Worm (Caenorhabditis elegans): ENCODE measurements around the gene pitr-5.

pitr-5 gene

DNA sequence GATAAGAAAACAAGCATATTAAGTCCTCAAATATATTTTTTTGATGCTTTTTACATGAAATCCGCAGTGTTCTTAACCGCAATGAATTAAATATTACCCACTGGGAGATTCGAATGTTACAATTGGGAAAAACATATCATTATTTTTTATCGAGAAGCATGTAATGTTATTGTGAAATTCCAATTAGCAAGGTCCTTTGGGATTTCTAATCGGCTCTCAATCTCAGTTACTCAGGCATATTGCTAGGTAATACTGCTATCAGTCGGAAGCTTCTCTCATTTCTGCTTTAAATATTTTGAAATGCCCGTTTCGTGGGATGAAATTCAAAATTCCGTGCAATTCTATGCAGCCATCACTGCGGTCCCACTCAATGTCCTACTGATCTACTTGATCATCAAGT is 25.3 kb upstream of the pitr-5 start, which contains the start of gene str-204:
Gene str-204 (plus strand): TSS at position 301 of the 400 bp plus-strand sequence.
- TF ChIP-seq Y116A8C.19 (tag; optimal IDR thresholded peaks at IDR 0.05; ENCODE audit: borderline replicate concordance) (no peak), fkh-4 (tag; optimal IDR thresholded peaks at IDR 0.05; ENCODE audit: borderline replicate concordance) (no peak), nhr-76 (tag; optimal IDR thresholded peaks at IDR 0.05) (no peak), unc-86 (tag; optimal IDR thresholded peaks at IDR 0.05) (no peak), blmp-1 (tag; optimal IDR thresholded peaks at IDR 0.05) (no peak), hpl-2 (GFP tag; optimal IDR thresholded peaks at IDR 0.05) (no peak), snu-23 (GFP tag; optimal IDR thresholded peaks at IDR 0.05) (no peak), C34B4.2 (tag; optimal IDR thresholded peaks at IDR 0.05) (no peak), ces-1 (GFP tag; optimal IDR thresholded peaks at IDR 0.05) (no peak), ceh-82 (tag; optimal IDR thresholded peaks at IDR 0.05) (no peak), elt-2 (tag; optimal IDR thresholded peaks at IDR 0.05) (no peak), nhr-85 (tag) (no peak), tlp-1 (tag; optimal IDR thresholded peaks at IDR 0.05) (no peak), lsy-2 (tag; optimal IDR thresholded peaks at IDR 0.05) (no peak), dsc-1 (tag; optimal IDR thresholded peaks at IDR 0.05) (no peak), lin-14 (GFP tag; optimal IDR thresholded peaks at IDR 0.05) (no peak), rnt-1 (tag; optimal IDR thresholded peaks at IDR 0.05) (no peak), nhr-77 (tag; optimal IDR thresholded peaks at IDR 0.05) (no peak)

DNA sequence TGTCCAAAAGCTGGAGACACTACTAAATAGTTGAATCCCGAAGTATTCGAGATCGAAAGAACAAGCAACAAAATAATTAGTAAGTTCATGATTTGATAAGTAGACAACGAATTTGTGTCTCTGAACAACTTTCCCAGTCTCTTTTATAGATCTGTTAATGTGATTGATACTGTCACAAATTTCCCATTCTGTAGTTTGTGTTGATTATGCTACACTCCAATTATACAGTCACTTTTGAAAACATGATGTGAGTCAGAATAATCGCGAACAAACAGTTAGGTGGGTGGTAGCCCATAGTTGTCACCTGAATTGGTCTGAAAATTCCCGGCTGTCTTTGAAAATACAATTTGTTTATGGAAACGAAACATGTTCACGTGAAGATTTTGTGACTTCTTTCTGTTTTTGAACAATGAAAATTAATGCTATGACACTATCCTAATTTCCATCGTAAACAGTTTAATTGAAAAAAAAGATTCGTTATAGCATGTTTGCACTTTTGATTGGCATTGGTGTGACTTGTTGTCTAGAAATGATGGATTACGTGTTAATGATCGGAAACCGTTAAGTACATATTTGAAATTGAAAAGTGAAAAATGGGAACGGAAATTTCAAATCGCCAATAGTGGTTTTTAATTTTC is 21.1 kb upstream of the pitr-5 start, which contains the start of gene ugt-41:
Gene ugt-41 (minus strand): TSS at position 119 of the 638 bp plus-strand sequence.
- TF ChIP-seq nhr-28 (tag; optimal IDR thresholded peaks at IDR 0.05) (no peak), efl-3 (GFP tag; optimal IDR thresholded peaks at IDR 0.05) (no peak), sox-4 (tag; optimal IDR thresholded peaks at IDR 0.05) (no peak), isw-1 (GFP tag; IDR thresholded peaks at IDR 0.05) (no peak), nhr-47 (tag; optimal IDR thresholded peaks at IDR 0.05) (no peak), hpl-2 (GFP tag; optimal IDR thresholded peaks at IDR 0.05) (no peak), nhr-76 (tag; optimal IDR thresholded peaks at IDR 0.05) (no peak), pag-3 (tag; optimal IDR thresholded peaks at IDR 0.05; ENCODE audit: borderline replicate concordance, insufficient read depth) (no peak), dpl-1 (GFP tag; optimal IDR thresholded peaks at IDR 0.05) (no peak), nhr-71 (tag; optimal IDR thresholded peaks at IDR 0.05) (peak; percentile 4), lin-39 (tag; optimal IDR thresholded peaks at IDR 0.05) (no peak), lir-3 (tag; optimal IDR thresholded peaks at IDR 0.05; ENCODE audit: poor library complexity) (no peak), C16A3.4 (tag; optimal IDR thresholded peaks at IDR 0.05) (no peak), rnt-1 (tag; optimal IDR thresholded peaks at IDR 0.05) (no peak), zip-4 (GFP tag; optimal IDR thresholded peaks at IDR 0.05) (no peak), lin-14 (GFP tag; optimal IDR thresholded peaks at IDR 0.05) (peak; percentile 22), nhr-19 (GFP tag; conservative IDR thresholded peaks at IDR 0.05) (0 out of 2 replicates have a peak, but pooled peaks have one; percentile 4), nhr-237 (tag; optimal IDR thresholded peaks at IDR 0.05) (no peak), nhr-20 (tag; optimal IDR thresholded peaks at IDR 0.05) (peak; percentile 39), elt-3 (tag; optimal IDR thresholded peaks at IDR 0.05) (peak in 1 of 6 experiments; percentile 4), nhr-85 (tag) (peak; percentile 52), hlh-17 (GFP tag; optimal IDR thresholded peaks at IDR 0.05; ENCODE audit: borderline replicate concordance) (no peak), aha-1 (tag; optimal IDR thresholded peaks at IDR 0.05) (no peak), lsy-2 (tag; optimal IDR thresholded peaks at IDR 0.05) (no peak)

DNA sequence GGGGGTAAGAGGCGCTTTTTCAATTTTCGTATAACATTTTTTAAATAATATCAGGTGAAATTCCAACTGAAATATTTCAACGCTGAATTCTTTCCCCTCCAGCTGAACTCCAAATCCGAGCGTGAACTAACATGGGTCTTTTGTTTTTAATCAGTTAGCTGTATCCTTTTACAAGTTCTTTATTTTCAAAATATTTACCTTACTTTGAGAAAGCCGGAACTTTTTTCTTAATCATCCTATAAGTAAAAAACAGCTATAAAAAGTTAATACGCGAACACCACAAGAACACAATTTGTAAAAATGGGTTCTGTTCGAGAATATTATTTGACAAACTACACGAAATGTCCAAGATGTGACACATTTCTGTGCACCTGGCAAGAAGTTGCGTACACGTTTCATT is 20.4 kb upstream of the pitr-5 start, which contains the start of gene srh-83:
Gene srh-83 (plus strand): TSS at position 301 of the 400 bp plus-strand sequence.
- no peak for TF ChIP-seq elt-2 (tag; optimal IDR thresholded peaks at IDR 0.05)
- no peak for TF ChIP-seq aly-2 (tag; optimal IDR thresholded peaks at IDR 0.05)
- no peak for TF ChIP-seq ama-1 (optimal IDR thresholded peaks at IDR 0.05)
- no peak for TF ChIP-seq nhr-71 (tag; optimal IDR thresholded peaks at IDR 0.05)
- no peak for TF ChIP-seq unc-98 (GFP tag; IDR thresholded peaks at IDR 0.05)
- no peak for TF ChIP-seq irx-1 (tag; optimal IDR thresholded peaks at IDR 0.05)
- TF ChIP-seq xbp-1 (tag; optimal IDR thresholded peaks at IDR 0.05): no peak
- no peak for TF ChIP-seq rnt-1 (tag; optimal IDR thresholded peaks at IDR 0.05)
- TF ChIP-seq fkh-4 (tag; optimal IDR thresholded peaks at IDR 0.05; ENCODE audit: borderline replicate concordance): no peak
- TF ChIP-seq nhr-12 (tag; optimal IDR thresholded peaks at IDR 0.05): no peak
- no peak for TF ChIP-seq nhr-237 (tag; optimal IDR thresholded peaks at IDR 0.05)
- no peak for TF ChIP-seq pqm-1 (tag; optimal IDR thresholded peaks at IDR 0.05)

Data from whole organism, L1 larva.